Worm (Caenorhabditis elegans) whole organism, mixed stage, embryonic: ENCODE measurements around the gene chtb-3.

Experiments used
- M03D4.4 ChIP-seq: sonication (generic microtip); optimal IDR thresholded peaks from 2 replicates; lab custom pipeline; 2017; ENCODE audit warnings: mild to moderate bottlenecking, missing genetic modification characterization, missing compliant biosample characterization
- bed-3 ChIP-seq: fragments of 200-800 bp; sonication (Bioruptor generic); optimal IDR thresholded peaks from 3 replicates; lab custom pipeline; 2018; ENCODE audit warnings: mild to moderate bottlenecking, missing genetic modification characterization, moderate library complexity, missing compliant biosample characterization
- blmp-1 ChIP-seq: fragments of 150-350 bp; optimal IDR thresholded peaks from 2 replicates; lab custom pipeline; 2014; ENCODE audit warnings: missing biosample characterization, missing genetic modification characterization
- ceh-39 ChIP-seq: fragments of 150-350 bp; optimal IDR thresholded peaks from 2 replicates; lab custom pipeline; 2014; ENCODE audit warnings: missing biosample characterization, missing genetic modification characterization
- ceh-43 ChIP-seq: fragments of 200-800 bp; sonication (Bioruptor generic); optimal IDR thresholded peaks from 2 replicates; lab custom pipeline; 2018; ENCODE audit warnings: mild to moderate bottlenecking, missing genetic modification characterization, moderate library complexity, missing compliant biosample characterization
- ceh-83 ChIP-seq: fragments of 200-800 bp; sonication (Bioruptor generic); optimal IDR thresholded peaks from 2 replicates; lab custom pipeline; 2018; ENCODE audit warnings: mild to moderate bottlenecking, missing genetic modification characterization, missing compliant biosample characterization
- ces-1 ChIP-seq: fragments of 150-350 bp; optimal IDR thresholded peaks from 2 replicates; lab custom pipeline; 2014; ENCODE audit warnings: missing biosample characterization, missing genetic modification reagents, missing genetic modification characterization
- cnd-1 ChIP-seq: fragments of 200-800 bp; sonication (Bioruptor generic); optimal IDR thresholded peaks from 2 replicates; lab custom pipeline; 2018; ENCODE audit warnings: mild to moderate bottlenecking, missing genetic modification characterization, missing compliant biosample characterization
- drap-1 ChIP-seq: fragments of 200-800 bp; sonication (Bioruptor generic); optimal IDR thresholded peaks from 3 replicates; lab custom pipeline; 2018; ENCODE audit warnings: mild to moderate bottlenecking, missing genetic modification characterization, missing compliant biosample characterization
- elt-1 ChIP-seq: sonication (generic microtip); optimal IDR thresholded peaks from 2 replicates; lab custom pipeline; 2017; ENCODE audit warnings: missing genetic modification characterization, mild to moderate bottlenecking, missing compliant biosample characterization, antibody characterized with exemption, moderate library complexity, borderline replicate concordance; ENCODE audit not compliant: insufficient read depth
- flh-1 ChIP-seq: fragments of 200-800 bp; sonication (Bioruptor generic); optimal IDR thresholded peaks from 2 replicates; lab custom pipeline; 2018; ENCODE audit warnings: mild to moderate bottlenecking, missing genetic modification characterization, moderate library complexity, missing compliant biosample characterization
- ham-2 ChIP-seq: fragments of 200-800 bp; sonication (Bioruptor generic); optimal IDR thresholded peaks from 2 replicates; lab custom pipeline; 2018; ENCODE audit warnings: mild to moderate bottlenecking, missing genetic modification characterization, missing compliant biosample characterization
- hlh-1 ChIP-seq: fragments of 150-350 bp; optimal IDR thresholded peaks from 2 replicates; lab custom pipeline; 2014; ENCODE audit warnings: missing biosample characterization, missing genetic modification reagents, missing genetic modification characterization
- lin-32 ChIP-seq: fragments of 200-800 bp; sonication (Bioruptor generic); optimal IDR thresholded peaks from 2 replicates; lab custom pipeline; 2018; ENCODE audit warnings: mild to moderate bottlenecking, missing genetic modification characterization, missing compliant biosample characterization
- lsy-2 ChIP-seq: fragments of 150-350 bp; optimal IDR thresholded peaks from 2 replicates; lab custom pipeline; 2014; ENCODE audit warnings: missing biosample characterization, missing genetic modification characterization
- mab-5 ChIP-seq: fragments of 150-350 bp; optimal IDR thresholded peaks from 2 replicates; lab custom pipeline; 2014; ENCODE audit warnings: missing biosample characterization, missing genetic modification characterization
- mep-1 ChIP-seq: fragments of 150-350 bp; optimal IDR thresholded peaks from 2 replicates; lab custom pipeline; 2017; ENCODE audit warnings: missing biosample characterization, missing genetic modification reagents, missing genetic modification characterization, inconsistent platforms
- mls-2 ChIP-seq: sonication (generic microtip); optimal IDR thresholded peaks from 2 replicates; lab custom pipeline; 2016; ENCODE audit warnings: mild to moderate bottlenecking, missing genetic modification characterization, moderate library complexity, missing compliant biosample characterization
- nhr-12 ChIP-seq: fragments of 150-350 bp; optimal IDR thresholded peaks from 2 replicates; lab custom pipeline; 2014; ENCODE audit warnings: missing biosample characterization, missing genetic modification characterization
- nhr-2 ChIP-seq: fragments of 150-350 bp; optimal IDR thresholded peaks from 2 replicates; lab custom pipeline; 2014; ENCODE audit warnings: missing biosample characterization, missing genetic modification characterization
- nhr-237 ChIP-seq: fragments of 150-350 bp; optimal IDR thresholded peaks from 2 replicates; lab custom pipeline; 2014; ENCODE audit warnings: missing biosample characterization, missing genetic modification characterization
- nhr-28 ChIP-seq: fragments of 150-350 bp; optimal IDR thresholded peaks from 2 replicates; lab custom pipeline; 2014; ENCODE audit warnings: missing biosample characterization, missing genetic modification characterization
- nhr-76 ChIP-seq: sonication (generic microtip); optimal IDR thresholded peaks from 2 replicates; lab custom pipeline; 2017; ENCODE audit warnings: missing biosample characterization, missing genetic modification characterization
- pha-4 ChIP-seq: fragments of 150-350 bp; optimal IDR thresholded peaks from 2 replicates; lab custom pipeline; 2018; ENCODE audit warnings: missing biosample characterization, missing genetic modification reagents, missing genetic modification characterization
- sem-2 ChIP-seq: fragments of 200-800 bp; sonication (Bioruptor generic); optimal IDR thresholded peaks from 2 replicates; lab custom pipeline; 2018; ENCODE audit warnings: mild to moderate bottlenecking, missing genetic modification characterization, missing compliant biosample characterization
- snpc-4 ChIP-seq: fragments of 150-350 bp; optimal IDR thresholded peaks from 2 replicates; lab custom pipeline; 2014; ENCODE audit warnings: missing biosample characterization, missing genetic modification characterization
- sptf-1 ChIP-seq: sonication (generic microtip); optimal IDR thresholded peaks from 2 replicates; lab custom pipeline; 2017; ENCODE audit warnings: mild to moderate bottlenecking, missing genetic modification characterization, moderate library complexity, missing compliant biosample characterization
- tbx-8 ChIP-seq: fragments of 200-800 bp; sonication (Bioruptor generic); optimal IDR thresholded peaks from 2 replicates; lab custom pipeline; 2018; ENCODE audit warnings: mild to moderate bottlenecking, missing genetic modification characterization, moderate library complexity, missing compliant biosample characterization
- unc-39 ChIP-seq: fragments of 150-350 bp; optimal IDR thresholded peaks from 2 replicates; lab custom pipeline; 2014; ENCODE audit warnings: missing biosample characterization, missing genetic modification characterization
- unc-62 ChIP-seq: fragments of 150-350 bp; optimal IDR thresholded peaks from 2 replicates; lab custom pipeline; 2014; ENCODE audit warnings: missing biosample characterization, missing genetic modification reagents, missing genetic modification characterization
- zip-8 ChIP-seq: fragments of 150-350 bp; optimal IDR thresholded peaks from 2 replicates; lab custom pipeline; 2014; ENCODE audit warnings: missing biosample characterization, missing genetic modification characterization
- ztf-11 ChIP-seq: fragments of 150-350 bp; optimal IDR thresholded peaks from 2 replicates; lab custom pipeline; 2014; ENCODE audit warnings: missing biosample characterization, missing genetic modification characterization

The chtb-3 gene

ce11 chrX:6355030-6355635 is 35.7 kb upstream of the chtb-3 start, which contains the start of gene C03B1.5:
C03B1.5 (plus strand) TSS chrX:6355585.
- no peak for TF ChIP-seq nhr-12
- TF ChIP-seq M03D4.4 (tag; lab: Kevin White, UChicago): no peak
- TF ChIP-seq elt-1 (tag; lab: Kevin White, UChicago): no peak
- TF ChIP-seq snpc-4 (tag; lab: Kevin White, UChicago): no peak
- no peak for TF ChIP-seq mep-1 (tag; lab: Kevin White, UChicago)
- TF ChIP-seq zip-8 (tag; lab: Kevin White, UChicago): no peak
- TF ChIP-seq unc-62 (GFP tag; lab: Kevin White, UChicago): no peak
- TF ChIP-seq blmp-1 (tag; lab: Kevin White, UChicago): no peak
- no peak for TF ChIP-seq unc-39 (tag; lab: Kevin White, UChicago)
- TF ChIP-seq, all 35 proteins: peak for 0

DNA sequence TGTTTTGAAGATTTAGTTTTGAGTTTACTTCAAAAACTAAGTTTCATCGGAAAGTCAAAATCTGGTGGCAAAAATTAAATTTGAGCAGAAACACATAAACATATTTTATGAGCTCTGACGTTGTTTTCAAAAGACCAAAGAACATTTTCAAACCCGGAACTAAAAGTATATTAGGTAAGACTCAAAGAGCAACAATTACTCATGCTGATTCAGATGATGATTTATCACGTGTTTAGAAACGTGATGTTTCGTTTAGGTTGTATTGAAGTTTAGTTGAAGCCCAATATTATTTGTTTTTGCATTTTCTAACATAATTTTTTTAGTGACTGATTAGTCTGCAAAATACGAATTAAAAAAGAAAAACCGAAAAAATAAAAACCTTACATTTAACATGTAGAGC is 34.3 kb upstream of the chtb-3 start:
- TF ChIP-seq sptf-1 (tag; lab: Kevin White, UChicago) (no peak), nhr-12 (no peak), hlh-1 (tag; lab: Kevin White, UChicago) (no peak), cnd-1 (no peak), flh-1 (no peak)

DNA sequence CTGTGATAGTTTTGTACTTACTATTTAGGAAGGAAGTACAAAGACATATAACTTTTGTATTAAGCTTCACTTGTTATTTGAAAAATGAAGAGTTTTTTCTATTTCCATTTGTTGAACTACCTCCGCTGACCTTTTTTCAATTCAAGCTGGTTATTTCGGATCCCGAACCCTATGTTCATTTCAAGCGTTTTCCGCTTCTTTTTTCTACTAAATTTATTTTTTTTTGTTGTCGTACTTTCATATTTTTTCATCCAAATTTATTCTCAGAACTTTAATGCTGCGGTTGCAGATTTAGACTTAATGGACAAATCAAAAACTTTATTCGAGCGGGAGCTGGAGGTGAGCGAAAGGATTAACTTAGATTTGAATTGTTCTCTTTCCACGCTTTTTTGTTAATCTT is 30.6 kb upstream of the chtb-3 start, which contains the start of gene C03B1.6:
Gene C03B1.6, plus strand, starts transcription at position 301 of the 400 bp plus-strand sequence.
- TF ChIP-seq mls-2 (tag; lab: Kevin White, UChicago): no peak
- TF ChIP-seq unc-39 (tag; lab: Kevin White, UChicago): no peak
- no peak for TF ChIP-seq drap-1 (GFP tag; lab: Kevin White, UChicago)
- no peak for TF ChIP-seq sptf-1 (tag; lab: Kevin White, UChicago)
- TF ChIP-seq cnd-1: no peak
- TF ChIP-seq tbx-8 (GFP tag; lab: Kevin White, UChicago): no peak
- no peak for TF ChIP-seq ceh-83
- no peak for TF ChIP-seq sem-2 (GFP tag; lab: Kevin White, UChicago)
- no peak for TF ChIP-seq blmp-1 (tag; lab: Kevin White, UChicago)
- no peak for TF ChIP-seq M03D4.4 (tag; lab: Kevin White, UChicago)
- no peak for TF ChIP-seq mab-5 (tag; lab: Kevin White, UChicago)
- no peak for TF ChIP-seq zip-8 (tag; lab: Kevin White, UChicago)
- TF ChIP-seq hlh-1 (tag; lab: Kevin White, UChicago): no peak
- TF ChIP-seq ceh-43 (GFP tag; lab: Kevin White, UChicago): no peak

ce11 chrX:6347013-6347412 is 27.6 kb upstream of the chtb-3 start, which contains the start of gene C03B1.9:
C03B1.9 (minus strand) TSS chrX:6347113.
- no peak for TF ChIP-seq unc-62 (GFP tag; lab: Kevin White, UChicago)
- no peak for TF ChIP-seq nhr-28 (tag; lab: Kevin White, UChicago)
- TF ChIP-seq unc-39 (tag; lab: Kevin White, UChicago): no peak
- TF ChIP-seq nhr-76 (tag; lab: Kevin White, UChicago): no peak
- TF ChIP-seq tbx-8 (GFP tag; lab: Kevin White, UChicago): no peak
- TF ChIP-seq hlh-1 (tag; lab: Kevin White, UChicago): no peak
- no peak for TF ChIP-seq lsy-2 (tag; lab: Kevin White, UChicago)
- no peak for TF ChIP-seq blmp-1 (tag; lab: Kevin White, UChicago)
- no peak for TF ChIP-seq sptf-1 (tag; lab: Kevin White, UChicago)
- no peak for TF ChIP-seq ceh-43 (GFP tag; lab: Kevin White, UChicago)
- no peak for TF ChIP-seq nhr-12
- TF ChIP-seq ztf-11: no peak
- no peak for TF ChIP-seq lin-32 (GFP tag; lab: Kevin White, UChicago)
- TF ChIP-seq nhr-237: no peak
- TF ChIP-seq ham-2 (GFP tag; lab: Kevin White, UChicago): no peak
- no peak for TF ChIP-seq mab-5 (tag; lab: Kevin White, UChicago)
- TF ChIP-seq, all 35 proteins: peak for 0

DNA sequence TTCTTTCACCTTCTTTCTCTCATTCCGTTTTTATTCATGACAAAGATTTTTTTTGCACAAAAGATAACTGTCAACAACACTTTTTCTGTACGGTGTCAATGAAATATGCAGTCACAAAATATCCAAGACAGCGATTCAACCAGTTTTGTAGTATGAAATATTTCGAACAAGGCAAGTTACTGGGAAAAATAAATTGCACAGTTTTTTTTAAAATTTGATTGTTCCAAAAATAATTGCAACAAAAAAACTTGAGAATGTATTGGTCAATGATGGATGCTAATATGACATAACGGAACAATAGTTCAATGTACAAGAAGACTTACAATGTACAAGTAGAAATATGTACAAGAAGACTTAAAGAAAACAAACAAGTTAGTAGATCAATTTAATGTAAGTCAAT is 26.3 kb upstream of the chtb-3 start:
- TF ChIP-seq sem-2 (GFP tag; lab: Kevin White, UChicago) (no peak), snpc-4 (tag; lab: Kevin White, UChicago) (no peak), cnd-1 (no peak), lsy-2 (tag; lab: Kevin White, UChicago) (no peak), ceh-39 (tag; lab: Kevin White, UChicago) (no peak), hlh-1 (tag; lab: Kevin White, UChicago) (no peak), M03D4.4 (tag; lab: Kevin White, UChicago) (no peak), bed-3 (no peak), nhr-2 (tag; lab: Kevin White, UChicago) (no peak), ces-1 (GFP tag; lab: Kevin White, UChicago) (no peak), sptf-1 (tag; lab: Kevin White, UChicago) (no peak), unc-62 (GFP tag; lab: Kevin White, UChicago) (no peak), elt-1 (tag; lab: Kevin White, UChicago) (no peak), ceh-83 (no peak), drap-1 (GFP tag; lab: Kevin White, UChicago) (no peak), pha-4 (tag; lab: Kevin White, UChicago) (no peak), mls-2 (tag; lab: Kevin White, UChicago) (no peak), zip-8 (tag; lab: Kevin White, UChicago) (no peak)
